Worm (Caenorhabditis elegans) whole organism, late embryonic: ENCODE measurements around the gene F56D5.5.

Source experiments
- C08G9.2 ChIP-seq: sonication (generic microtip); optimal IDR thresholded peaks from 2 replicates; lab custom pipeline; 2016; ENCODE audit warnings: mild to moderate bottlenecking, missing genetic modification characterization, moderate library complexity, missing compliant biosample characterization
- C38D4.7 ChIP-seq: fragments of 200-800 bp; sonication (Bioruptor generic); optimal IDR thresholded peaks from 2 replicates; lab custom pipeline; 2018; ENCODE audit warnings: mild to moderate bottlenecking, missing genetic modification characterization, moderate library complexity, missing compliant biosample characterization
- F13H6.1 ChIP-seq: sonication (generic microtip); optimal IDR thresholded peaks from 2 replicates; lab custom pipeline; 2016; ENCODE audit warnings: missing genetic modification characterization, missing compliant biosample characterization
- K02D7.2 ChIP-seq: sonication (generic microtip); optimal IDR thresholded peaks from 2 replicates; lab custom pipeline; 2017; ENCODE audit warnings: mild to moderate bottlenecking, missing genetic modification characterization, missing compliant biosample characterization
- K09A11.1 ChIP-seq: sonication (generic microtip); optimal IDR thresholded peaks from 2 replicates; lab custom pipeline; 2017; ENCODE audit warnings: antibody characterized with exemption, mild to moderate bottlenecking, missing genetic modification characterization, missing compliant biosample characterization; ENCODE audit not compliant: insufficient read depth
- Y22D7AL.16 ChIP-seq: sonication (generic microtip); optimal IDR thresholded peaks from 2 replicates; lab custom pipeline; 2016; ENCODE audit warnings: missing genetic modification characterization, missing compliant biosample characterization
- ama-1 ChIP-seq: fragments of 150-350 bp; optimal IDR thresholded peaks from 2 replicates; lab custom pipeline; 2014
- ceh-18 ChIP-seq: sonication (generic microtip); optimal IDR thresholded peaks from 2 replicates; lab custom pipeline; 2016; ENCODE audit warnings: missing genetic modification characterization, missing compliant biosample characterization
- ceh-19 ChIP-seq: fragments of 200-800 bp; sonication (Bioruptor generic); optimal IDR thresholded peaks from 2 replicates; lab custom pipeline; 2018; ENCODE audit warnings: mild to moderate bottlenecking, missing genetic modification characterization, missing compliant biosample characterization
- ceh-2 ChIP-seq: sonication (generic microtip); optimal IDR thresholded peaks from 2 replicates; lab custom pipeline; 2016; ENCODE audit warnings: missing genotype, missing genetic modification characterization, missing compliant biosample characterization
- ceh-22 ChIP-seq: sonication (generic microtip); optimal IDR thresholded peaks from 2 replicates; lab custom pipeline; 2017; ENCODE audit warnings: missing biosample characterization, missing genetic modification characterization
- ceh-24 ChIP-seq: sonication (generic microtip); optimal IDR thresholded peaks from 2 replicates; lab custom pipeline; 2016; ENCODE audit warnings: mild to moderate bottlenecking, missing genetic modification characterization, missing compliant biosample characterization
- ceh-31 ChIP-seq: sonication (generic microtip); optimal IDR thresholded peaks from 2 replicates; lab custom pipeline; 2016; ENCODE audit warnings: missing genetic modification characterization, missing compliant biosample characterization
- ceh-34 ChIP-seq: sonication (generic microtip); optimal IDR thresholded peaks from 2 replicates; lab custom pipeline; 2016; ENCODE audit warnings: mild to moderate bottlenecking, missing genetic modification characterization, missing compliant biosample characterization
- ceh-48 ChIP-seq: sonication (generic microtip); optimal IDR thresholded peaks from 2 replicates; lab custom pipeline; 2016; ENCODE audit warnings: missing genetic modification characterization, inconsistent platforms, missing compliant biosample characterization
- ceh-6 ChIP-seq: fragments of 200-800 bp; sonication (Bioruptor generic); optimal IDR thresholded peaks from 2 replicates; lab custom pipeline; 2018; ENCODE audit warnings: mild to moderate bottlenecking, missing genetic modification characterization, missing compliant biosample characterization
- ceh-9 ChIP-seq: sonication (generic microtip); optimal IDR thresholded peaks from 2 replicates; lab custom pipeline; 2016; ENCODE audit warnings: mild to moderate bottlenecking, missing genetic modification characterization, inconsistent platforms, missing compliant biosample characterization
- che-1 ChIP-seq: sonication (generic microtip); optimal IDR thresholded peaks from 2 replicates; lab custom pipeline; 2016; ENCODE audit warnings: mild to moderate bottlenecking, missing genetic modification characterization, missing compliant biosample characterization
- dmd-4 ChIP-seq: sonication (generic microtip); optimal IDR thresholded peaks from 2 replicates; lab custom pipeline; 2016; ENCODE audit warnings: borderline replicate concordance, missing genetic modification characterization, missing compliant biosample characterization
- elt-2 ChIP-seq: sonication (generic microtip); optimal IDR thresholded peaks from 2 replicates; lab custom pipeline; 2016; ENCODE audit warnings: missing genetic modification reagents, missing genetic modification characterization, missing compliant biosample characterization
- elt-4 ChIP-seq: sonication (generic microtip); optimal IDR thresholded peaks from 2 replicates; lab custom pipeline; 2016; ENCODE audit warnings: missing genetic modification characterization, missing compliant biosample characterization
- ets-4 ChIP-seq: sonication (generic microtip); optimal IDR thresholded peaks from 2 replicates; lab custom pipeline; 2016; ENCODE audit warnings: missing genetic modification characterization, missing compliant biosample characterization
- eyg-1 ChIP-seq: sonication (generic microtip); optimal IDR thresholded peaks from 2 replicates; lab custom pipeline; 2016; ENCODE audit warnings: missing genotype, missing genetic modification characterization, missing compliant biosample characterization
- fkh-10 ChIP-seq: fragments of 150-350 bp; optimal IDR thresholded peaks from 2 replicates; lab custom pipeline; 2014; ENCODE audit warnings: missing biosample characterization, missing genetic modification reagents, missing genetic modification characterization
- fkh-6 ChIP-seq: sonication (generic microtip); optimal IDR thresholded peaks from 2 replicates; lab custom pipeline; 2016; ENCODE audit warnings: missing genetic modification characterization, missing compliant biosample characterization
- gmeb-2 ChIP-seq: sonication (generic microtip); optimal IDR thresholded peaks from 2 replicates; lab custom pipeline; 2016; ENCODE audit warnings: missing genetic modification characterization, inconsistent platforms, missing compliant biosample characterization
- hlh-15 ChIP-seq: sonication (generic microtip); optimal IDR thresholded peaks from 2 replicates; lab custom pipeline; 2016; ENCODE audit warnings: missing genetic modification characterization, missing compliant biosample characterization
- hlh-30 ChIP-seq: sonication (generic microtip); optimal IDR thresholded peaks from 2 replicates; lab custom pipeline; 2017; ENCODE audit warnings: antibody characterized with exemption, missing genetic modification characterization, missing compliant biosample characterization; ENCODE audit not compliant: insufficient read depth
- hlh-6 ChIP-seq: sonication (generic microtip); optimal IDR thresholded peaks from 2 replicates; lab custom pipeline; 2016; ENCODE audit warnings: missing genotype, missing genetic modification characterization, missing compliant biosample characterization
- lim-6 ChIP-seq: sonication (generic microtip); optimal IDR thresholded peaks from 2 replicates; lab custom pipeline; 2016; ENCODE audit warnings: missing genetic modification characterization, missing compliant biosample characterization
- lin-11 ChIP-seq: fragments of 200-800 bp; sonication (Bioruptor generic); optimal IDR thresholded peaks from 2 replicates; lab custom pipeline; 2018; ENCODE audit warnings: mild to moderate bottlenecking, missing genetic modification characterization, missing compliant biosample characterization
- madf-2 ChIP-seq: sonication (generic microtip); optimal IDR thresholded peaks from 2 replicates; lab custom pipeline; 2017; ENCODE audit warnings: missing genetic modification characterization, missing compliant biosample characterization
- mec-3 ChIP-seq: sonication (generic microtip); optimal IDR thresholded peaks from 2 replicates; lab custom pipeline; 2016; ENCODE audit warnings: borderline replicate concordance, missing genetic modification characterization, missing compliant biosample characterization
- nfya-1 ChIP-seq: sonication (generic microtip); optimal IDR thresholded peaks from 2 replicates; lab custom pipeline; 2017; ENCODE audit warnings: missing genetic modification characterization, mild to moderate bottlenecking, missing compliant biosample characterization, antibody characterized with exemption, moderate library complexity
- nhr-11 ChIP-seq: fragments of 150-350 bp; optimal IDR thresholded peaks from 2 replicates; lab custom pipeline; 2014; ENCODE audit warnings: missing biosample characterization, missing genetic modification characterization
- nhr-232 ChIP-seq: sonication (generic microtip); optimal IDR thresholded peaks from 2 replicates; lab custom pipeline; 2016; ENCODE audit warnings: missing genetic modification characterization, missing compliant biosample characterization
- npax-4 ChIP-seq: sonication (generic microtip); optimal IDR thresholded peaks from 2 replicates; lab custom pipeline; 2016; ENCODE audit warnings: missing genetic modification characterization, missing compliant biosample characterization
- pat-9 ChIP-seq: fragments of 200-800 bp; sonication (Bioruptor generic); optimal IDR thresholded peaks from 2 replicates; lab custom pipeline; 2018; ENCODE audit warnings: mild to moderate bottlenecking, missing genetic modification characterization, moderate library complexity, missing compliant biosample characterization
- pax-1 ChIP-seq: fragments of 150-350 bp; optimal IDR thresholded peaks from 2 replicates; lab custom pipeline; 2014; ENCODE audit warnings: missing biosample characterization, missing genetic modification characterization
- pha-2 ChIP-seq: sonication (generic microtip); optimal IDR thresholded peaks from 2 replicates; lab custom pipeline; 2017; ENCODE audit warnings: mild to moderate bottlenecking, missing genetic modification characterization, missing compliant biosample characterization
- pha-4 ChIP-seq: fragments of 150-350 bp; optimal IDR thresholded peaks from 2 replicates; lab custom pipeline; 2018; ENCODE audit warnings: missing biosample characterization, missing genetic modification reagents, missing genetic modification characterization
- pqm-1 ChIP-seq: sonication (generic microtip); optimal IDR thresholded peaks from 2 replicates; lab custom pipeline; 2016; ENCODE audit warnings: missing genetic modification characterization, missing compliant biosample characterization
- sdc-2 ChIP-seq: sonication (generic microtip); optimal IDR thresholded peaks from 2 replicates; lab custom pipeline; 2016; ENCODE audit warnings: missing genotype, missing genetic modification characterization, missing compliant biosample characterization
- sox-2 ChIP-seq: fragments of 200-800 bp; sonication (Bioruptor generic); IDR thresholded peaks from 2 replicates; pipeline ENCODE4 v1.3.6; 2022; ENCODE audit warnings: missing genetic modification reagents, missing genetic modification characterization, missing compliant biosample characterization
- sox-4 ChIP-seq: sonication (generic microtip); optimal IDR thresholded peaks from 2 replicates; lab custom pipeline; 2017; ENCODE audit warnings: mild to moderate bottlenecking, missing genetic modification characterization, inconsistent platforms, missing compliant biosample characterization
- syd-9 ChIP-seq: sonication (generic microtip); optimal IDR thresholded peaks from 2 replicates; lab custom pipeline; 2016; ENCODE audit warnings: mild to moderate bottlenecking, missing genetic modification characterization, moderate library complexity, missing compliant biosample characterization
- tbx-7 ChIP-seq: sonication (generic microtip); optimal IDR thresholded peaks from 2 replicates; lab custom pipeline; 2016; ENCODE audit warnings: missing genotype, missing genetic modification characterization, missing compliant biosample characterization
- unc-3 ChIP-seq, 2 experiments: fragments of 200-800 bp in 1 of 2; sonication (Bioruptor generic) in 1 of 2; sonication (generic microtip) in 1 of 2; conservative IDR thresholded peaks in 1 of 2; optimal IDR thresholded peaks in 1 of 2; 2 replicates each; pipeline versions ENCODE4 v1.3.6 to Lab custom; 2016 to 2022; ENCODE audit warnings: missing compliant biosample characterization in 2 of 2, missing genetic modification characterization in 2 of 2, missing genetic modification reagents in 1 of 2
- unc-42 ChIP-seq: sonication (generic microtip); optimal IDR thresholded peaks from 2 replicates; lab custom pipeline; 2016; ENCODE audit warnings: missing genotype, missing genetic modification characterization, missing compliant biosample characterization
- unc-55 ChIP-seq: sonication (generic microtip); optimal IDR thresholded peaks from 2 replicates; lab custom pipeline; 2017; ENCODE audit warnings: missing biosample characterization, missing genetic modification reagents, missing genetic modification characterization
- unc-86 ChIP-seq: sonication (generic microtip); optimal IDR thresholded peaks from 2 replicates; lab custom pipeline; 2016; ENCODE audit warnings: missing genetic modification characterization, missing compliant biosample characterization
- zip-5 ChIP-seq: sonication (generic microtip); optimal IDR thresholded peaks from 2 replicates; lab custom pipeline; 2016; ENCODE audit warnings: missing genetic modification characterization, missing compliant biosample characterization

F56D5.5 gene

ce11 chrIV:9444417-9445026 lies 36.6 kb upstream of the F56D5.5 start (continued):
- TF ChIP-seq dmd-4 (tag; lab: Kevin White, UChicago), result no peak
- no peak for TF ChIP-seq lim-6 (tag; lab: Kevin White, UChicago)
- peak; percentile 37 for TF ChIP-seq sdc-2 (tag; lab: Kevin White, UChicago)
- TF ChIP-seq tbx-7 (tag; lab: Kevin White, UChicago), result peak; percentile 6
- peak; percentile 7 for TF ChIP-seq madf-2
- TF ChIP-seq pha-2 (tag; lab: Kevin White, UChicago), result peak; percentile 7
- TF ChIP-seq sox-4 (tag; lab: Kevin White, UChicago), result no peak
- peak; percentile 36 for TF ChIP-seq ceh-19 (GFP tag; lab: Kevin White, UChicago)
- TF ChIP-seq hlh-6 (tag; lab: Kevin White, UChicago), result no peak
- no peak for TF ChIP-seq mec-3 (tag; lab: Kevin White, UChicago)
- no peak for TF ChIP-seq ceh-6
- TF ChIP-seq syd-9, result peak; percentile 59
- TF ChIP-seq sox-2, result peak; percentile 33; the same call in 1 of the 2 replicates
- no peak for TF ChIP-seq unc-86
- TF ChIP-seq ceh-9 (tag; lab: Kevin White, UChicago), result no peak
- TF ChIP-seq nfya-1 (tag; lab: Kevin White, UChicago), result peak; percentile 83
- TF ChIP-seq zip-5 (tag; lab: Kevin White, UChicago), result no peak
- TF ChIP-seq ceh-18 (tag; lab: Kevin White, UChicago), result peak; percentile 77
- no peak for TF ChIP-seq K02D7.2 (tag; lab: Kevin White, UChicago)
- peak; percentile 80 for TF ChIP-seq hlh-30 (tag; lab: Kevin White, UChicago)
- TF ChIP-seq gmeb-2 (tag; lab: Kevin White, UChicago), result no peak
- TF ChIP-seq hlh-15 (tag; lab: Kevin White, UChicago), result no peak
- TF ChIP-seq Y22D7AL.16 (tag; lab: Kevin White, UChicago), result no peak
- peak; percentile 79 for TF ChIP-seq unc-42 (tag; lab: Kevin White, UChicago)
- no peak for TF ChIP-seq npax-4
- TF ChIP-seq lin-11 (tag; lab: Kevin White, UChicago), result no peak
- no peak for TF ChIP-seq C38D4.7 (GFP tag; lab: Kevin White, UChicago)
- TF ChIP-seq K09A11.1 (tag; lab: Kevin White, UChicago), result no peak
- no peak for TF ChIP-seq ceh-24 (tag; lab: Kevin White, UChicago)
- peak; percentile 33 for TF ChIP-seq che-1 (tag; lab: Kevin White, UChicago)
- peak; percentile 77 for TF ChIP-seq elt-2 (tag; lab: Kevin White, UChicago)
- peak; percentile 41 for TF ChIP-seq ceh-2 (tag; lab: Kevin White, UChicago)
- TF ChIP-seq ceh-31 (tag; lab: Kevin White, UChicago), result peak; percentile 86
- peak; percentile 82 for TF ChIP-seq ceh-34 (tag; lab: Kevin White, UChicago)
- TF ChIP-seq unc-3 (GFP tag; conservative IDR thresholded peaks at IDR 0.05; lab: Robert Waterston, UW), result no peak
- TF ChIP-seq unc-3 (tag; optimal IDR thresholded peaks at IDR 0.05; lab: Kevin White, UChicago), result no peak
- TF ChIP-seq ets-4, result peak; percentile 61
- peak; percentile 42 for TF ChIP-seq F13H6.1
- TF ChIP-seq nhr-11 (tag; lab: Kevin White, UChicago), result no peak
- no peak for TF ChIP-seq elt-4 (tag; lab: Kevin White, UChicago)
- peak; percentile 6 for TF ChIP-seq C08G9.2 (tag; lab: Kevin White, UChicago)
- no peak for TF ChIP-seq fkh-10 (GFP tag; lab: Kevin White, UChicago)
- peak; percentile 16 for TF ChIP-seq ceh-22
- TF ChIP-seq unc-55 (GFP tag; lab: Kevin White, UChicago), result peak; percentile 50
- TF ChIP-seq fkh-6 (tag; lab: Kevin White, UChicago), result peak; percentile 23
- TF ChIP-seq nhr-232 (tag; lab: Kevin White, UChicago), result no peak
- TF ChIP-seq eyg-1, result no peak
- TF ChIP-seq ama-1 (lab: Kevin White, UChicago), result peak; percentile 97
- TF ChIP-seq pha-4, result no peak
- no peak for TF ChIP-seq pat-9 (tag; lab: Kevin White, UChicago)
- peak; percentile 59 for TF ChIP-seq pax-1
- no peak for TF ChIP-seq pqm-1 (tag; lab: Kevin White, UChicago)
- peak; percentile 7 for TF ChIP-seq ceh-48
